Worm (Caenorhabditis elegans): ENCODE data around the gene cht-5.

ce11 chrV:10148352-10148751, 33.9 kb downstream of the cht-5 start, which contains the start of gene srsx-26:
- TF ChIP-seq elt-2 (tag; optimal IDR thresholded peaks at IDR 0.05), result no peak
- no peak for TF ChIP-seq elt-1 (tag; optimal IDR thresholded peaks at IDR 0.05)
- no peak for TF ChIP-seq elt-3 (tag; optimal IDR thresholded peaks at IDR 0.05)
- no peak for TF ChIP-seq ztf-11 (tag; optimal IDR thresholded peaks at IDR 0.05)
- TF ChIP-seq aly-2 (tag; optimal IDR thresholded peaks at IDR 0.05), result no peak
- no peak for TF ChIP-seq nfya-1 (tag; optimal IDR thresholded peaks at IDR 0.05; ENCODE audit: insufficient read depth)
- no peak for TF ChIP-seq tbx-2 (tag; optimal IDR thresholded peaks at IDR 0.05)
- TF ChIP-seq ztf-4 (tag; optimal IDR thresholded peaks at IDR 0.05), result no peak
- no peak for TF ChIP-seq nhr-77 (tag; optimal IDR thresholded peaks at IDR 0.05)
- TF ChIP-seq lin-39 (tag; optimal IDR thresholded peaks at IDR 0.05), result no peak
- TF ChIP-seq mdl-1 (tag; optimal IDR thresholded peaks at IDR 0.05), result no peak
- no peak for TF ChIP-seq nhr-43 (tag; optimal IDR thresholded peaks at IDR 0.05; ENCODE audit: poor library complexity, severe bottlenecking)
- TF ChIP-seq jun-1 (tag; optimal IDR thresholded peaks at IDR 0.05), result no peak
- TF ChIP-seq nhr-28 (tag; optimal IDR thresholded peaks at IDR 0.05), result no peak
